Fruit fly (Drosophila melanogaster) whole organism, prepupa: ENCODE data around the gene CG3434.

ENCODE experiments used
- Blimp-1 ChIP-seq: fragments of 200-800 bp; sonication (Bioruptor generic); optimal IDR thresholded peaks from 3 replicates; lab custom pipeline; 2017; ENCODE audit warnings: missing biosample characterization, missing genetic modification characterization, mild to moderate bottlenecking, moderate library complexity, missing genetic modification reagents
- CG10631 ChIP-seq: fragments of 200-800 bp; sonication (Bioruptor generic); optimal IDR thresholded peaks from 2 replicates; lab custom pipeline; 2016; ENCODE audit warnings: missing biosample characterization, missing genetic modification characterization
- CG11902 ChIP-seq: fragments of 200-800 bp; sonication (Bioruptor generic); optimal IDR thresholded peaks from 3 replicates; lab custom pipeline; 2016; ENCODE audit warnings: missing biosample characterization, missing genetic modification characterization
- CG15336 ChIP-seq: fragments of 200-800 bp; sonication (Bioruptor generic); IDR thresholded peaks from 2 replicates; pipeline ENCODE4 v1.3.6; 2022; ENCODE audit warnings: missing biosample characterization, missing genetic modification characterization
- CG16779 ChIP-seq: fragments of 200-800 bp; sonication (Bioruptor generic); optimal IDR thresholded peaks from 3 replicates; lab custom pipeline; 2017; ENCODE audit warnings: missing biosample characterization, mild to moderate bottlenecking, missing genetic modification characterization
- CG3032 ChIP-seq: fragments of 200-800 bp; optimal IDR thresholded peaks from 2 replicates; lab custom pipeline; 2019; ENCODE audit warnings: missing biosample characterization, mild to moderate bottlenecking, missing genetic modification characterization, moderate library complexity
- CG31627 ChIP-seq: fragments of 200-800 bp; sonication (Bioruptor generic); optimal IDR thresholded peaks from 3 replicates; lab custom pipeline; 2016; ENCODE audit warnings: missing biosample characterization, missing genetic modification characterization
- CG32006 ChIP-seq: fragments of 200-800 bp; sonication (Bioruptor generic); optimal IDR thresholded peaks from 3 replicates; lab custom pipeline; 2017; ENCODE audit warnings: missing biosample characterization, mild to moderate bottlenecking, missing genetic modification characterization
- CG3919 ChIP-seq: fragments of 200-800 bp; sonication (Bioruptor generic); optimal IDR thresholded peaks from 3 replicates; lab custom pipeline; 2016; ENCODE audit warnings: missing biosample characterization, missing genetic modification characterization
- CG4318 ChIP-seq: fragments of 200-800 bp; sonication (Bioruptor generic); optimal IDR thresholded peaks from 3 replicates; lab custom pipeline; 2017; ENCODE audit warnings: missing biosample characterization, mild to moderate bottlenecking, missing genetic modification characterization
- CG6163 ChIP-seq: fragments of 200-800 bp; sonication (Bioruptor generic); IDR thresholded peaks from 3 replicates; pipeline ENCODE4 v1.3.6; 2022; ENCODE audit warnings: missing biosample characterization, missing genetic modification characterization
- CG6792 ChIP-seq: fragments of 200-800 bp; sonication (Bioruptor generic); optimal IDR thresholded peaks from 3 replicates; lab custom pipeline; 2016; ENCODE audit warnings: missing biosample characterization, missing genetic modification characterization
- CG6808 ChIP-seq: fragments of 200-800 bp; sonication (Bioruptor generic); optimal IDR thresholded peaks from 3 replicates; lab custom pipeline; 2017; ENCODE audit warnings: missing biosample characterization, missing genetic modification characterization, mild to moderate bottlenecking, moderate library complexity, missing genetic modification reagents
- CG6854 ChIP-seq: fragments of 200-800 bp; sonication (Bioruptor generic); optimal IDR thresholded peaks from 2 replicates; lab custom pipeline; 2017; ENCODE audit warnings: missing biosample characterization, mild to moderate bottlenecking, missing genetic modification characterization
- CG7368 ChIP-seq: fragments of 200-800 bp; sonication (Bioruptor generic); optimal IDR thresholded peaks from 3 replicates; lab custom pipeline; 2016; ENCODE audit warnings: missing biosample characterization, missing genetic modification characterization
- Eip78C ChIP-seq: fragments of 200-800 bp; sonication (Bioruptor generic); peaks from one replicate; lab custom pipeline; 2016; ENCODE audit warnings: missing biosample characterization, missing genetic modification characterization
- Ets21C ChIP-seq: fragments of 200-800 bp; sonication (Bioruptor generic); optimal IDR thresholded peaks from 3 replicates; lab custom pipeline; 2016; ENCODE audit warnings: missing biosample characterization, missing genetic modification characterization
- Hr39 ChIP-seq: fragments of 200-800 bp; sonication (Bioruptor generic); optimal IDR thresholded peaks from 2 replicates; lab custom pipeline; 2016; ENCODE audit warnings: missing biosample characterization, missing genetic modification characterization
- Hr4 ChIP-seq: fragments of 200-800 bp; sonication (Bioruptor generic); optimal IDR thresholded peaks from 3 replicates; lab custom pipeline; 2016; ENCODE audit warnings: missing biosample characterization, missing genetic modification characterization
- Met ChIP-seq: fragments of 200-800 bp; sonication (Bioruptor generic); optimal IDR thresholded peaks from 3 replicates; lab custom pipeline; 2016; ENCODE audit warnings: missing biosample characterization, missing genetic modification characterization
- OdsH ChIP-seq: fragments of 200-800 bp; sonication (Bioruptor generic); optimal IDR thresholded peaks from 3 replicates; lab custom pipeline; 2016; ENCODE audit warnings: missing biosample characterization, missing genetic modification characterization
- Smox ChIP-seq: fragments of 200-800 bp; sonication (Bioruptor generic); optimal IDR thresholded peaks from 3 replicates; lab custom pipeline; 2016; ENCODE audit warnings: missing biosample characterization, missing genetic modification characterization
- Sox14 ChIP-seq: fragments of 200-800 bp; sonication (Bioruptor generic); optimal IDR thresholded peaks from 3 replicates; lab custom pipeline; 2016; ENCODE audit warnings: missing biosample characterization, missing genetic modification characterization
- Sox15 ChIP-seq: fragments of 200-800 bp; sonication (Bioruptor generic); optimal IDR thresholded peaks from 3 replicates; lab custom pipeline; 2016; ENCODE audit warnings: missing biosample characterization, missing genetic modification characterization
- achi ChIP-seq: fragments of 200-800 bp; sonication (Bioruptor generic); optimal IDR thresholded peaks from 3 replicates; lab custom pipeline; 2016; ENCODE audit warnings: missing biosample characterization, missing genetic modification characterization
- acj6 ChIP-seq: fragments of 200-800 bp; sonication (Bioruptor generic); optimal IDR thresholded peaks from 3 replicates; lab custom pipeline; 2016; ENCODE audit warnings: missing biosample characterization, missing genetic modification characterization
- cyc ChIP-seq: fragments of 200-800 bp; sonication (Bioruptor generic); optimal IDR thresholded peaks from 3 replicates; lab custom pipeline; 2016; ENCODE audit warnings: missing biosample characterization, missing genetic modification characterization
- dsx ChIP-seq: fragments of 200-800 bp; optimal IDR thresholded peaks from 3 replicates; lab custom pipeline; 2019; ENCODE audit warnings: missing biosample characterization, mild to moderate bottlenecking, missing genetic modification characterization, moderate library complexity; ENCODE audit not compliant: poor library complexity, severe bottlenecking
- esn ChIP-seq: fragments of 200-800 bp; sonication (Bioruptor generic); optimal IDR thresholded peaks from 2 replicates; lab custom pipeline; 2016; ENCODE audit warnings: missing biosample characterization, mild to moderate bottlenecking, missing genetic modification characterization, moderate library complexity
- fd59A ChIP-seq: fragments of 200-800 bp; sonication (Bioruptor generic); optimal IDR thresholded peaks from 2 replicates; lab custom pipeline; 2017; ENCODE audit warnings: missing biosample characterization, mild to moderate bottlenecking, missing genetic modification characterization, missing genetic modification reagents
- fd85E ChIP-seq: fragments of 200-800 bp; sonication (Bioruptor generic); optimal IDR thresholded peaks from 3 replicates; lab custom pipeline; 2016; ENCODE audit warnings: missing biosample characterization, missing genetic modification characterization
- lz ChIP-seq: fragments of 200-800 bp; sonication (Bioruptor generic); optimal IDR thresholded peaks from 3 replicates; lab custom pipeline; 2016; ENCODE audit warnings: missing biosample characterization, missing genetic modification characterization
- spab ChIP-seq: fragments of 200-800 bp; sonication (Bioruptor generic); optimal IDR thresholded peaks from 2 replicates; lab custom pipeline; 2017; ENCODE audit warnings: missing biosample characterization, mild to moderate bottlenecking, missing genetic modification characterization, missing genetic modification reagents
- ss ChIP-seq, 2 experiments: fragments of 200-800 bp; sonication (Bioruptor generic); optimal IDR thresholded peaks; 2 replicates in 1 of 2; 3 replicates in 1 of 2; lab custom pipeline; 2017 to 2018; ENCODE audit warnings: mild to moderate bottlenecking in 2 of 2, missing biosample characterization in 2 of 2, missing genetic modification characterization in 2 of 2, moderate library complexity in 1 of 2
- svp ChIP-seq: fragments of 200-800 bp; sonication (Bioruptor generic); peaks from one replicate; lab custom pipeline; 2016; ENCODE audit warnings: missing biosample characterization, missing genetic modification characterization
- topi ChIP-seq: fragments of 200-800 bp; sonication (Bioruptor generic); optimal IDR thresholded peaks from 3 replicates; lab custom pipeline; 2016; ENCODE audit warnings: missing biosample characterization, missing genetic modification characterization

The CG3434 gene

dm6 chr3L:9446731-9447238 is 13.8 kb downstream of the CG3434 start, which contains the start of gene CG3529 (continued):
- 0 out of 3 replicates have a peak, but pooled peaks have one; percentile 38 for TF ChIP-seq CG6163
- peak; percentile 7 for TF ChIP-seq CG3032 (tag; lab: Kevin White, UChicago)
- TF ChIP-seq CG15336 (GFP tag; lab: Robert Waterston, UW): no peak
- TF ChIP-seq CG6854: peak; percentile 56
- peak; percentile 64 for TF ChIP-seq svp (GFP tag; lab: Kevin White, UChicago)
- peak; percentile 72 for TF ChIP-seq Eip78C
- peak; percentile 21 for TF ChIP-seq Ets21C
- peak; percentile 62 for TF ChIP-seq CG6808 (GFP tag; lab: Kevin White, UChicago)
- peak; percentile 8 for TF ChIP-seq CG16779 (tag; lab: Kevin White, UChicago)
- TF ChIP-seq Hr4 (GFP tag; lab: Kevin White, UChicago): peak; percentile 13
- TF ChIP-seq CG11902 (GFP tag; lab: Kevin White, UChicago): no peak
- peak in 1 of 2 experiments; percentile 61 for TF ChIP-seq ss (GFP tag; optimal IDR thresholded peaks at IDR 0.05; lab: Kevin White, UChicago)
- TF ChIP-seq CG7368 (GFP tag; lab: Kevin White, UChicago): no peak
- TF ChIP-seq topi: no peak

dm6 chr3L:9442625-9443282 is 17.8 kb downstream of the CG3434 start, which contains the start of gene Srg3:
TSS of gene Srg3 (plus strand) at chr3L:9443232.
- no peak for TF ChIP-seq CG3919 (GFP tag; lab: Kevin White, UChicago)
- no peak for TF ChIP-seq fd85E
- no peak for TF ChIP-seq Sox15 (GFP tag; lab: Kevin White, UChicago)
- peak; percentile 26 for TF ChIP-seq CG32006 (GFP tag; lab: Kevin White, UChicago)
- TF ChIP-seq Smox (GFP tag; lab: Kevin White, UChicago): no peak
- TF ChIP-seq svp (GFP tag; lab: Kevin White, UChicago): peak; percentile 68

- TF ChIP-seq Blimp-1 (peak; percentile 99), topi (peak; percentile 32), CG6792 (GFP tag; lab: Kevin White, UChicago) (peak; percentile 12), CG3032 (tag; lab: Kevin White, UChicago) (peak; percentile 43), lz (GFP tag; lab: Kevin White, UChicago) (peak; percentile 52), dsx (GFP tag; lab: Kevin White, UChicago) (no peak), Sox14 (GFP tag; lab: Kevin White, UChicago) (peak; percentile 48), CG31627 (peak; percentile 44), esn (GFP tag; lab: Kevin White, UChicago) (peak; percentile 42), Met (GFP tag; lab: Kevin White, UChicago) (peak; percentile 17), Hr39 (GFP tag; lab: Kevin White, UChicago) (peak; percentile 52), CG10631 (GFP tag; lab: Kevin White, UChicago) (peak; percentile 13), fd59A (no peak), CG32006 (GFP tag; lab: Kevin White, UChicago) (peak; percentile 25), Eip78C (peak; percentile 30), achi (GFP tag; lab: Kevin White, UChicago) (peak; percentile 31), acj6 (no peak), CG4318 (GFP tag; lab: Kevin White, UChicago) (no peak), OdsH (peak; percentile 29), ss (GFP tag; optimal IDR thresholded peaks at IDR 0.05; lab: Kevin White, UChicago) (no peak), cyc (peak; percentile 39), svp (GFP tag; lab: Kevin White, UChicago) (peak; percentile 43), spab (GFP tag; lab: Kevin White, UChicago) (no peak), Ets21C (peak; percentile 31)
Measured at dm6 chr3L:9441907-9442479, 18.6 kb downstream of the CG3434 start, which contains the start of the genes Bet3 and Nf-YA. TSS of gene Bet3 (minus strand) at chr3L:9442267. TSS of gene Nf-YA (minus strand) at chr3L:9442267.
